Fruit fly (Drosophila melanogaster) ovary, adult (tissue): ENCODE results near the gene CG14315.

Experiments
- CG17801 ChIP-seq: fragments of 200-800 bp; optimal IDR thresholded peaks from 2 replicates; lab custom pipeline; 2019; ENCODE audit warnings: missing biosample characterization, mild to moderate bottlenecking, missing genetic modification characterization, moderate library complexity; ENCODE audit not compliant: partially characterized antibody

The CG14315 gene

DNA sequence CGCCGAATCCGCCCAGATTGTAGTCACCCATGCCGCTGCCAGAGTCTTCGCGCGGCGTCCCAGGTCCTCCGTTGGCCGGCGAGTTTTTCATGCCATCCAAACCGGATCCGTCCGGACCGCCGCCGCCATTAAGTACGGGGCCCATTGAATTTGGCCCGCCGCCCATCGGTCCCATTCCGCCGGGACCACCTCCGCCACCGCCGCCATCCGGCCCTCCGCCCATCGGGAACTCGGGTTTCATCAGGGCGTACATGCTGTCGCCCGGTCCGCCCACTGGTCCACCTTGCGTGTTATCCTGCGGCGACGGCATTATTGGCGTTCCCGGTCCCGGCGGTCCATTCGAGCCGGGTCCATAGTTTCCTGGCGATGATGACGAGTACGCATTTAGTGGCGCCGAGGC is 36.8 kb downstream of the CG14315 start:
- no peak for TF ChIP-seq CG17801 (GFP tag; lab: Kevin White, UChicago)

DNA sequence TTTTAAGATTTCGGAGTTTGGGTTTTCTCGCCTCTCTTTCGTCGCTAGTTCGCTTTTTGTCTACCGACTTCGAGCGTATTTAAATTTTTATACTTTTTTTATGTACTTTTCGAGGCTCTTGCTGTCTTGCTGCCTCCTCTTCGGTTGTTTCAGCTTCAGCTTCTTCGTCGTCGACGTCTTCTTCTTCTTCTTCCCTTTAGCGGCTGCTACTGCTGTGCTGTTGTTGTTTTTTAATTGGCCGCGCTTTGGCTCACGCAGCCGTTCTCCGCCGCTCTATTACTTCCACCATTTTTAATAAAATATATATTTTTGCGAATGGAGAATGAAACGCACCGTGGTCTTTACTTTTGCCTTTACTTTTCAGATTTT is 38.1 kb downstream of the CG14315 start:
- TF ChIP-seq CG17801 (GFP tag; lab: Kevin White, UChicago) = no peak

dm6 chr3R:18196991-18197801 is 38.7 kb downstream of the CG14315 start:
- peak; percentile 93 for TF ChIP-seq CG17801 (GFP tag; lab: Kevin White, UChicago)

- TF ChIP-seq CG17801 (GFP tag; lab: Kevin White, UChicago) = no peak
These were observed 39.3 kb downstream of the CG14315 start for dm6 chr3R:18197802-18198148.

dm6 chr3R:18198518-18199118 is 40.1 kb downstream of the CG14315 start:
- TF ChIP-seq CG17801 (GFP tag; lab: Kevin White, UChicago) = peak; percentile 61

- TF ChIP-seq CG17801 (GFP tag; lab: Kevin White, UChicago) = no peak
These were observed 40.8 kb downstream of the CG14315 start, which contains the start of the genes Ssdp and CG7985 for dm6 chr3R:18199177-18199884. TSS of gene Ssdp (minus strand) at chr3R:18199595. TSS of gene CG7985 (plus strand) at chr3R:18199857.

DNA sequence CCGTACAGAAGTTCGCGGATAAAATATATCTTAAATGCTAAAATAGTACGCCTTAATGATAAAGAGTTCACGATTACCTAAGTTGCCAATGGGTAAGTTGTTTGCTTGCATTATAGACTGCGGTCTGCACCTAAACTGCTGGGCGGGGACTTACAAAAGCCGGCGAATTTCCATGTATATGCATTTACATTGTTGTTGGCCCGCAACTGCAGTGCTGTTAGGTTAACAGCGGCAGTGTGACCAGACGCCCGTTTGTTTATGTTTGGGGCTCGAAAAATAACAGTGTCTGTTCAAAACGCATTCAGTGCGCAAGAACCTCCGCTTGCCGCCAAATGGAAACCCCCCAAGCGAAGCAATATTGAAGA is 41.4 kb downstream of the CG14315 start:
- no peak for TF ChIP-seq CG17801 (GFP tag; lab: Kevin White, UChicago)

DNA sequence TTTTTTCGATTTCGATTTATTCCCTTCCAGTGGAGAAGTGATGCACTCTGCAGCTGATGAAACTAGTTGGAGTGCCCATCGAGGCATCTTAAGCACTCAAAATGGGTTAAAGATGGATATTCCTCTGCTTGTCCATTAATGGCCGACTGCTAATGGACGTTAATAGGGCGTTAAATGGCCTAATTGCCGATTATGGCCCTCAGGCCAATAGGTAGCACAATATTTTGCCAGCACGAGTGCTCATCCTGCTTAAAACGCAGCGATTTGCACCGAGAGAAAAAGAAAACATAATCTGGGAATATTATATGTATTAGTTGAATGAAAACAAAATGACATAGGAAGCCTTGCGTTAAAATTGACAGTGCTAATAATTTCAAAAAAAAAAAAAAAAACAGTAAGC is 50.0 kb downstream of the CG14315 start, which contains the start of gene CG44158:
Gene CG44158 (plus strand): TSS at position 301 of the 400 bp plus-strand sequence.
- no peak for TF ChIP-seq CG17801 (GFP tag; lab: Kevin White, UChicago)
